Fruit fly (Drosophila melanogaster) whole organism, embryonic: Measurements from ENCODE around the gene sing.

Experiments used
- Ada2b ChIP-seq: fragments of 200-800 bp; sonication (Bioruptor generic); IDR thresholded peaks from 2 replicates; pipeline ENCODE4 v1.3.6; 2022; ENCODE audit warnings: missing biosample characterization, missing genetic modification characterization
- CG11560 ChIP-seq: fragments of 200-800 bp; sonication (Bioruptor generic); IDR thresholded peaks from 3 replicates; pipeline ENCODE4 v1.3.6; 2022; ENCODE audit warnings: missing biosample characterization, missing genetic modification characterization
- CG2116 ChIP-seq: fragments of 200-800 bp; sonication (Bioruptor generic); optimal IDR thresholded peaks from 3 replicates; lab custom pipeline; 2018; ENCODE audit warnings: missing biosample characterization, mild to moderate bottlenecking, missing genetic modification characterization
- CG33557 ChIP-seq: fragments of 200-800 bp; sonication (Bioruptor generic); optimal IDR thresholded peaks from 2 replicates; lab custom pipeline; 2019; ENCODE audit warnings: missing biosample characterization, mild to moderate bottlenecking, missing genetic modification characterization, moderate library complexity
- CTCF ChIP-seq: fragments of 200-800 bp; sonication (Bioruptor generic); optimal IDR thresholded peaks from 2 replicates; lab custom pipeline; 2017; ENCODE audit warnings: missing biosample characterization, mild to moderate bottlenecking, missing genetic modification characterization, moderate library complexity
- cg ChIP-seq: fragments of 200-800 bp; sonication (Bioruptor generic); optimal IDR thresholded peaks from 3 replicates; lab custom pipeline; 2019; ENCODE audit warnings: missing biosample characterization, mild to moderate bottlenecking, missing genetic modification characterization, moderate library complexity
- insv ChIP-seq, 2 experiments: fragments of 200-800 bp; sonication (Bioruptor generic); optimal IDR thresholded peaks; 3 replicates each; lab custom pipeline; 2016 to 2018; ENCODE audit warnings: missing biosample characterization in 2 of 2, missing genetic modification characterization in 2 of 2
- pfk ChIP-seq: fragments of 200-800 bp; sonication (Bioruptor generic); optimal IDR thresholded peaks from 2 replicates; lab custom pipeline; 2018; ENCODE audit warnings: missing biosample characterization, mild to moderate bottlenecking, missing genetic modification characterization, moderate library complexity

dm6 chrX:16690499-16690898 is 11.4 kb downstream of the sing start:
- TF ChIP-seq Ada2b (GFP tag; lab: Robert Waterston, UW) (no peak), insv (GFP tag; optimal IDR thresholded peaks at IDR 0.05; lab: Kevin White, UChicago) (no peak), pfk (no peak), CG33557 (GFP tag; lab: Kevin White, UChicago) (no peak), CG11560 (tag; lab: Robert Waterston, UW) (no peak), CG2116 (GFP tag; lab: Kevin White, UChicago) (no peak), CTCF (GFP tag; lab: Kevin White, UChicago) (no peak), cg (GFP tag; lab: Kevin White, UChicago) (no peak)
